Fruit fly (Drosophila melanogaster): ENCODE data around the gene ras.

ras gene

DNA sequence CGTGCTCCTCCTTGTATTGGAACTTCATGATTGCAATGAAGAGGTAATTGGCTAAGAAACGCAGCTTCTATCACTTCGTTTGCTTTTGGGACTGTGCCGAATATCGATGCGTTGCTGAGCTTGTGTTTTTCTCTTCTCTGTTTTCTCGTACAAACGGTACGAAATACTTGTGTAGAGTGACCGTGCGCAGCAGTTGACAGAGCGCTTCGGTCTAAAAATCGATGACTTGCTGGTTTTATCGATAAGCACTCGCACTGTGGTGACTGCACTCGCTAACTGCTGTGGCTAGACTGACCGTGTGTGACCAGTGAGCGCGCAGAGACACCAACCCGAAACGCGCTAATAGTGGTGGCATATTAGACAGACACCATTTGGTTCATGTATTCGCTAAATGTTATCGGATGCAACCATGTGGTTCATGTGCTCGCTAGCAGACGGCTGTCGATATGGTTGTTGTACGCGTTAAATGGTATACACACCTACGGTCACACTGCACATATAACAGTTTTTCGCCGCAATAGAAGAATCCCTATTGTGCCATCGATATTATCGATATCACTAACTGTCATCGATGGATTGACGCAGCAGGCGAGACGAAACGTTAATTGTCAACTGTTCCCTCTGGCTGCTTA, 23.9 kb downstream of the ras start, which contains the start of the genes Atg8a and BTBD9 (continued):
- TF ChIP-seq Sox102F (GFP tag; optimal IDR thresholded peaks at IDR 0.05), result no peak
- peak; percentile 61 for TF ChIP-seq CG1647 (GFP tag; optimal IDR thresholded peaks at IDR 0.05)
- TF ChIP-seq CG7963 (GFP tag; IDR thresholded peaks at IDR 0.05; ENCODE audit: partially characterized antibody), result peak; percentile 65
- no peak for TF ChIP-seq Lpt (GFP tag; optimal IDR thresholded peaks at IDR 0.05)
- TF ChIP-seq CG4854 (GFP tag; optimal IDR thresholded peaks at IDR 0.05), result no peak
- no peak for TF ChIP-seq CG15479 (GFP tag; optimal IDR thresholded peaks at IDR 0.05)
- TF ChIP-seq CG11560 (tag; IDR thresholded peaks at IDR 0.05), result peak; percentile 84; the same call in 2 of the 3 replicates
- TF ChIP-seq Doc3 (GFP tag; IDR thresholded peaks at IDR 0.05; ENCODE audit: partially characterized antibody), result peak; percentile 74
- TF ChIP-seq crc (GFP tag; optimal IDR thresholded peaks at IDR 0.05), result no peak
- no peak for TF ChIP-seq ken (GFP tag; IDR thresholded peaks at IDR 0.05)
- TF ChIP-seq ftz-f1 (GFP tag; optimal IDR thresholded peaks at IDR 0.05), result no peak
- TF ChIP-seq Max (GFP tag; optimal IDR thresholded peaks at IDR 0.05), result no peak
- no peak for TF ChIP-seq klu (GFP tag; IDR thresholded peaks at IDR 0.05)
- TF ChIP-seq pan (optimal IDR thresholded peaks at IDR 0.05), result no peak
- no peak for TF ChIP-seq pan (GFP tag; optimal IDR thresholded peaks at IDR 0.05 in 1 of 2, IDR thresholded peaks at IDR 0.05 in 1 of 2)
- no peak for TF ChIP-seq CG8765 (GFP tag; IDR thresholded peaks at IDR 0.05)
- peak; percentile 70 for TF ChIP-seq CG10267 (tag; optimal IDR thresholded peaks at IDR 0.05)
- TF ChIP-seq jumu (GFP tag; optimal IDR thresholded peaks at IDR 0.05), result peak; percentile 63
- no peak for TF ChIP-seq luna (GFP tag; optimal IDR thresholded peaks at IDR 0.05)
- peak; percentile 51 for TF ChIP-seq CHES-1-like (GFP tag; optimal IDR thresholded peaks at IDR 0.05)
- no peak for TF ChIP-seq CG43689 (GFP tag; IDR thresholded peaks at IDR 0.05)
- TF ChIP-seq da (GFP tag; optimal IDR thresholded peaks at IDR 0.05), result peak; percentile 2
- no peak for TF ChIP-seq CG17802 (tag; optimal IDR thresholded peaks at IDR 0.05)
- no peak for TF ChIP-seq CG34422 (GFP tag; IDR thresholded peaks at IDR 0.05)
- no peak for TF ChIP-seq lov (optimal IDR thresholded peaks at IDR 0.05)
- TF ChIP-seq lov (GFP tag; IDR thresholded peaks at IDR 0.05), result no peak
- peak; percentile 45; the same call in 1 of the 2 replicates for TF ChIP-seq sob (GFP tag; IDR thresholded peaks at IDR 0.05)
- peak; percentile 77 for TF ChIP-seq Myb (GFP tag; optimal IDR thresholded peaks at IDR 0.05)
- TF ChIP-seq CG11723 (GFP tag; optimal IDR thresholded peaks at IDR 0.05), result no peak
- TF ChIP-seq gsb-n (tag; optimal IDR thresholded peaks at IDR 0.05), result peak; percentile 75
- no peak for TF ChIP-seq Poxn (GFP tag; IDR thresholded peaks at IDR 0.05)
- TF ChIP-seq sc (optimal IDR thresholded peaks at IDR 0.05), result no peak
- no peak for TF ChIP-seq sc (GFP tag; optimal IDR thresholded peaks at IDR 0.05)
- peak; percentile 67; the same call in 2 of the 3 replicates for TF ChIP-seq Dbx (GFP tag; IDR thresholded peaks at IDR 0.05)
- TF ChIP-seq oc (tag; optimal IDR thresholded peaks at IDR 0.05), result no peak
- TF ChIP-seq Spps (tag; optimal IDR thresholded peaks at IDR 0.05), result peak; percentile 3
- no peak for TF ChIP-seq en (GFP tag; optimal IDR thresholded peaks at IDR 0.05)
- peak; percentile 80 for TF ChIP-seq MESR4 (GFP tag; optimal IDR thresholded peaks at IDR 0.05)
- TF ChIP-seq sens (GFP tag), result peak; percentile 70
- TF ChIP-seq CG15514 (GFP tag; optimal IDR thresholded peaks at IDR 0.05), result peak; percentile 88
- TF ChIP-seq seq (GFP tag; IDR thresholded peaks at IDR 0.05), result no peak
- TF ChIP-seq Atf3 (GFP tag; optimal IDR thresholded peaks at IDR 0.05), result peak; percentile 36
- no peak for TF ChIP-seq CG1832 (GFP tag; optimal IDR thresholded peaks at IDR 0.05)
- TF ChIP-seq phol (tag; optimal IDR thresholded peaks at IDR 0.05), result peak; percentile 72
- peak; percentile 29 for TF ChIP-seq Mes4 (GFP tag; optimal IDR thresholded peaks at IDR 0.05)
- TF ChIP-seq CG11456 (GFP tag; IDR thresholded peaks at IDR 0.05), result 0 out of 3 replicates have a peak, but pooled peaks have one; percentile 36
- TF ChIP-seq H15 (GFP tag; IDR thresholded peaks at IDR 0.05), result no peak
- peak; percentile 74 for TF ChIP-seq corto (GFP tag; optimal IDR thresholded peaks at IDR 0.05)
- TF ChIP-seq Nf-YB (GFP tag; optimal IDR thresholded peaks at IDR 0.05), result peak; percentile 28
- TF ChIP-seq CG9797 (GFP tag; optimal IDR thresholded peaks at IDR 0.05), result peak; percentile 100
- TF ChIP-seq hb (GFP tag; IDR thresholded peaks at IDR 0.05; ENCODE audit: partially characterized antibody), result peak; percentile 43; the same call in 2 of the 3 replicates

Measured in whole organism, embryonic.